Fruit fly (Drosophila melanogaster): ENCODE measurements around the gene Uggt.

Gene Uggt

dm6 chr3L:18872440-18872839 lies at the start of gene Uggt, which contains the start of gene Rad9:
TSS of gene Uggt (plus strand) at chr3L:18872747.
TSS of gene Rad9 (minus strand) at chr3L:18872553.
- TF ChIP-seq cic (GFP tag; optimal IDR thresholded peaks at IDR 0.05) (no peak), cnc (optimal IDR thresholded peaks at IDR 0.05) (no peak), CG14711 (tag; optimal IDR thresholded peaks at IDR 0.05) (peak; percentile 49), tj (GFP tag; optimal IDR thresholded peaks at IDR 0.05) (no peak), toe (GFP tag; optimal IDR thresholded peaks at IDR 0.05) (no peak), ovo (GFP tag; optimal IDR thresholded peaks at IDR 0.05) (no peak), CG11617 (GFP tag; optimal IDR thresholded peaks at IDR 0.05) (peak; percentile 37), CG33017 (tag; optimal IDR thresholded peaks at IDR 0.05) (peak; percentile 13), Clk (GFP tag; optimal IDR thresholded peaks at IDR 0.05) (no peak), Crg-1 (GFP tag; optimal IDR thresholded peaks at IDR 0.05) (no peak), CG5204 (GFP tag; optimal IDR thresholded peaks at IDR 0.05) (no peak), pad (GFP tag; optimal IDR thresholded peaks at IDR 0.05) (no peak), CG12768 (GFP tag; optimal IDR thresholded peaks at IDR 0.05) (no peak), bab1 (GFP tag; optimal IDR thresholded peaks at IDR 0.05) (peak; percentile 30), Mnt (GFP tag; optimal IDR thresholded peaks at IDR 0.05) (no peak), CG1620 (GFP tag; optimal IDR thresholded peaks at IDR 0.05) (no peak), CG7101 (tag; optimal IDR thresholded peaks at IDR 0.05) (peak; percentile 30), CG7045 (GFP tag; optimal IDR thresholded peaks at IDR 0.05) (no peak), kay (GFP tag; ENCODE audit: borderline replicate concordance) (no peak), Hr96 (GFP tag; optimal IDR thresholded peaks at IDR 0.05) (no peak)

- TF ChIP-seq ovo (GFP tag; optimal IDR thresholded peaks at IDR 0.05) (no peak), CG1620 (GFP tag; optimal IDR thresholded peaks at IDR 0.05) (no peak), CG12768 (GFP tag; optimal IDR thresholded peaks at IDR 0.05) (no peak), toe (GFP tag; optimal IDR thresholded peaks at IDR 0.05) (no peak), CG33017 (tag; optimal IDR thresholded peaks at IDR 0.05) (no peak), pad (GFP tag; optimal IDR thresholded peaks at IDR 0.05) (no peak)
These were observed 49.4 kb upstream of the Uggt start for dm6 chr3L:18823221-18823514.

dm6 chr3L:18823870-18824561 lies 48.5 kb upstream of the Uggt start:
- TF ChIP-seq CG11617 (GFP tag; optimal IDR thresholded peaks at IDR 0.05) = no peak
- peak; percentile 93 for TF ChIP-seq kay (GFP tag; ENCODE audit: borderline replicate concordance)

dm6 chr3L:18824851-18825250 lies 47.7 kb upstream of the Uggt start:
- TF ChIP-seq bab1 (GFP tag; optimal IDR thresholded peaks at IDR 0.05) (no peak), CG7101 (tag; optimal IDR thresholded peaks at IDR 0.05) (no peak), CG7045 (GFP tag; optimal IDR thresholded peaks at IDR 0.05) (no peak), kay (GFP tag; ENCODE audit: borderline replicate concordance) (no peak)

dm6 chr3L:18825993-18826392 lies 46.6 kb upstream of the Uggt start:
- TF ChIP-seq bab1 (GFP tag; optimal IDR thresholded peaks at IDR 0.05) = no peak
- no peak for TF ChIP-seq Clk (GFP tag; optimal IDR thresholded peaks at IDR 0.05)
- no peak for TF ChIP-seq CG33017 (tag; optimal IDR thresholded peaks at IDR 0.05)
- no peak for TF ChIP-seq Crg-1 (GFP tag; optimal IDR thresholded peaks at IDR 0.05)
- TF ChIP-seq pad (GFP tag; optimal IDR thresholded peaks at IDR 0.05) = no peak
- TF ChIP-seq kay (GFP tag; ENCODE audit: borderline replicate concordance) = no peak
- TF ChIP-seq Hr96 (GFP tag; optimal IDR thresholded peaks at IDR 0.05) = no peak
- TF ChIP-seq Mnt (GFP tag; optimal IDR thresholded peaks at IDR 0.05) = no peak
- TF ChIP-seq CG14711 (tag; optimal IDR thresholded peaks at IDR 0.05) = no peak
- TF ChIP-seq CG7045 (GFP tag; optimal IDR thresholded peaks at IDR 0.05) = no peak
- no peak for TF ChIP-seq CG11617 (GFP tag; optimal IDR thresholded peaks at IDR 0.05)
- TF ChIP-seq ovo (GFP tag; optimal IDR thresholded peaks at IDR 0.05) = no peak
- TF ChIP-seq toe (GFP tag; optimal IDR thresholded peaks at IDR 0.05) = no peak
- TF ChIP-seq CG1620 (GFP tag; optimal IDR thresholded peaks at IDR 0.05) = no peak
- TF ChIP-seq CG7101 (tag; optimal IDR thresholded peaks at IDR 0.05) = no peak
- TF ChIP-seq CG12768 (GFP tag; optimal IDR thresholded peaks at IDR 0.05) = no peak
- TF ChIP-seq cnc (optimal IDR thresholded peaks at IDR 0.05) = no peak

dm6 chr3L:18828318-18828717 lies 44.2 kb upstream of the Uggt start:
- TF ChIP-seq CG5204 (GFP tag; optimal IDR thresholded peaks at IDR 0.05) (no peak), CG1620 (GFP tag; optimal IDR thresholded peaks at IDR 0.05) (peak; percentile 13), toe (GFP tag; optimal IDR thresholded peaks at IDR 0.05) (no peak), CG7101 (tag; optimal IDR thresholded peaks at IDR 0.05) (no peak), Crg-1 (GFP tag; optimal IDR thresholded peaks at IDR 0.05) (no peak), cnc (optimal IDR thresholded peaks at IDR 0.05) (no peak), bab1 (GFP tag; optimal IDR thresholded peaks at IDR 0.05) (peak; percentile 57), kay (GFP tag; ENCODE audit: borderline replicate concordance) (peak; percentile 47), cic (GFP tag; optimal IDR thresholded peaks at IDR 0.05) (peak; percentile 10), Clk (GFP tag; optimal IDR thresholded peaks at IDR 0.05) (no peak), CG7045 (GFP tag; optimal IDR thresholded peaks at IDR 0.05) (no peak), CG33017 (tag; optimal IDR thresholded peaks at IDR 0.05) (no peak), pad (GFP tag; optimal IDR thresholded peaks at IDR 0.05) (no peak), CG12768 (GFP tag; optimal IDR thresholded peaks at IDR 0.05) (no peak), Hr96 (GFP tag; optimal IDR thresholded peaks at IDR 0.05) (no peak), tj (GFP tag; optimal IDR thresholded peaks at IDR 0.05) (no peak), ovo (GFP tag; optimal IDR thresholded peaks at IDR 0.05) (no peak), CG14711 (tag; optimal IDR thresholded peaks at IDR 0.05) (peak; percentile 23), CG11617 (GFP tag; optimal IDR thresholded peaks at IDR 0.05) (no peak), Mnt (GFP tag; optimal IDR thresholded peaks at IDR 0.05) (no peak)

- no peak for TF ChIP-seq CG14711 (tag; optimal IDR thresholded peaks at IDR 0.05)
- no peak for TF ChIP-seq cnc (optimal IDR thresholded peaks at IDR 0.05)
- peak; percentile 72 for TF ChIP-seq kay (GFP tag; ENCODE audit: borderline replicate concordance)
- TF ChIP-seq toe (GFP tag; optimal IDR thresholded peaks at IDR 0.05) = no peak
- TF ChIP-seq CG11617 (GFP tag; optimal IDR thresholded peaks at IDR 0.05) = no peak
- peak; percentile 45 for TF ChIP-seq cic (GFP tag; optimal IDR thresholded peaks at IDR 0.05)
- no peak for TF ChIP-seq CG33017 (tag; optimal IDR thresholded peaks at IDR 0.05)
- TF ChIP-seq tj (GFP tag; optimal IDR thresholded peaks at IDR 0.05) = no peak
- TF ChIP-seq bab1 (GFP tag; optimal IDR thresholded peaks at IDR 0.05) = no peak
- no peak for TF ChIP-seq CG1620 (GFP tag; optimal IDR thresholded peaks at IDR 0.05)
- no peak for TF ChIP-seq CG5204 (GFP tag; optimal IDR thresholded peaks at IDR 0.05)
- TF ChIP-seq CG12768 (GFP tag; optimal IDR thresholded peaks at IDR 0.05) = peak; percentile 48
- no peak for TF ChIP-seq Clk (GFP tag; optimal IDR thresholded peaks at IDR 0.05)
- no peak for TF ChIP-seq Hr96 (GFP tag; optimal IDR thresholded peaks at IDR 0.05)
- TF ChIP-seq Crg-1 (GFP tag; optimal IDR thresholded peaks at IDR 0.05) = no peak
- no peak for TF ChIP-seq ovo (GFP tag; optimal IDR thresholded peaks at IDR 0.05)
- no peak for TF ChIP-seq pad (GFP tag; optimal IDR thresholded peaks at IDR 0.05)
- no peak for TF ChIP-seq CG7045 (GFP tag; optimal IDR thresholded peaks at IDR 0.05)
These were observed 40.4 kb upstream of the Uggt start for dm6 chr3L:18832195-18832594.
